Fruit fly (Drosophila melanogaster): ENCODE results near the gene CG5418.

CG5418 gene

dm6 chr2L:12498538-12498937, 45.5 kb upstream of the CG5418 start (continued):
- TF ChIP-seq CG17359 (tag; optimal IDR thresholded peaks at IDR 0.05), result peak; percentile 23
- no peak for TF ChIP-seq CG15696 (tag; optimal IDR thresholded peaks at IDR 0.05)
- peak; percentile 19 for TF ChIP-seq Nf-YC (tag; optimal IDR thresholded peaks at IDR 0.05)
- TF ChIP-seq scrt (GFP tag; optimal IDR thresholded peaks at IDR 0.05), result no peak
- TF ChIP-seq CG14965 (GFP tag; optimal IDR thresholded peaks at IDR 0.05; ENCODE audit: borderline replicate concordance), result no peak
- TF ChIP-seq unc-4 (GFP tag; IDR thresholded peaks at IDR 0.05; ENCODE audit: partially characterized antibody), result no peak
- TF ChIP-seq tio (GFP tag; optimal IDR thresholded peaks at IDR 0.05), result no peak
- no peak for TF ChIP-seq Ravus (GFP tag; IDR thresholded peaks at IDR 0.05)
- no peak for TF ChIP-seq CG6654 (GFP tag; optimal IDR thresholded peaks at IDR 0.05)
- TF ChIP-seq BtbVII (GFP tag; optimal IDR thresholded peaks at IDR 0.05), result no peak
- no peak for TF ChIP-seq CG12659 (GFP tag; optimal IDR thresholded peaks at IDR 0.05)
- peak; percentile 42 for TF ChIP-seq CG17568 (GFP tag; optimal IDR thresholded peaks at IDR 0.05)
- TF ChIP-seq otp (GFP tag; IDR thresholded peaks at IDR 0.05), result no peak
- no peak for TF ChIP-seq CG30431 (GFP tag; optimal IDR thresholded peaks at IDR 0.05)
- TF ChIP-seq CG2199 (GFP tag; IDR thresholded peaks at IDR 0.05), result 0 out of 3 replicates have a peak, but pooled peaks have one; percentile 24
- no peak for TF ChIP-seq Taf1 (GFP tag; IDR thresholded peaks at IDR 0.05)
- TF ChIP-seq oc (tag; optimal IDR thresholded peaks at IDR 0.05), result peak; percentile 26
- peak; percentile 35 for TF ChIP-seq lab (GFP tag; optimal IDR thresholded peaks at IDR 0.05)
- no peak for TF ChIP-seq CG11093 (GFP tag; IDR thresholded peaks at IDR 0.05)
- no peak for TF ChIP-seq CG3847 (GFP tag; IDR thresholded peaks at IDR 0.05)
- no peak for TF ChIP-seq pum (GFP tag; optimal IDR thresholded peaks at IDR 0.05)
- no peak for TF ChIP-seq Oli (tag; optimal IDR thresholded peaks at IDR 0.05)
- TF ChIP-seq dm (GFP tag; optimal IDR thresholded peaks at IDR 0.05), result no peak
- no peak for TF ChIP-seq kay (GFP tag; optimal IDR thresholded peaks at IDR 0.05)
- no peak for TF ChIP-seq Bteb2 (GFP tag; optimal IDR thresholded peaks at IDR 0.05)
- TF ChIP-seq CG11398 (GFP tag; optimal IDR thresholded peaks at IDR 0.05), result no peak
- no peak for TF ChIP-seq cg (GFP tag; optimal IDR thresholded peaks at IDR 0.05)
- no peak for TF ChIP-seq CG33557 (GFP tag; optimal IDR thresholded peaks at IDR 0.05)
- no peak for TF ChIP-seq sens (GFP tag)
- TF ChIP-seq Trl (optimal IDR thresholded peaks at IDR 0.05), result no peak
- TF ChIP-seq Trl (GFP tag; optimal IDR thresholded peaks at IDR 0.05), result no peak
- no peak for TF ChIP-seq dmrt11E (tag; optimal IDR thresholded peaks at IDR 0.05)
- no peak for TF ChIP-seq abd-A (tag; optimal IDR thresholded peaks at IDR 0.05)
- no peak for TF ChIP-seq bab2 (GFP tag; optimal IDR thresholded peaks at IDR 0.05)
- TF ChIP-seq tup (GFP tag; optimal IDR thresholded peaks at IDR 0.05), result no peak
- no peak for TF ChIP-seq CG31388 (GFP tag; optimal IDR thresholded peaks at IDR 0.05)
- no peak for TF ChIP-seq CG11696 (GFP tag; IDR thresholded peaks at IDR 0.05)
- no peak for TF ChIP-seq Dip3 (GFP tag; optimal IDR thresholded peaks at IDR 0.05)
- TF ChIP-seq lov (optimal IDR thresholded peaks at IDR 0.05), result no peak
- TF ChIP-seq lov (GFP tag; IDR thresholded peaks at IDR 0.05), result 0 out of 3 replicates have a peak, but pooled peaks have one; percentile 60
- TF ChIP-seq btn (GFP tag; optimal IDR thresholded peaks at IDR 0.05), result no peak
- TF ChIP-seq CG34224 (GFP tag; IDR thresholded peaks at IDR 0.05; ENCODE audit: partially characterized antibody), result no peak
- no peak for TF ChIP-seq CG9797 (GFP tag; optimal IDR thresholded peaks at IDR 0.05)
- no peak for TF ChIP-seq MBD-R2 (GFP tag; IDR thresholded peaks at IDR 0.05)
- no peak for TF ChIP-seq vfl (GFP tag; optimal IDR thresholded peaks at IDR 0.05)
- no peak for TF ChIP-seq dysf (GFP tag; IDR thresholded peaks at IDR 0.05)
- TF ChIP-seq CG43689 (GFP tag; IDR thresholded peaks at IDR 0.05), result no peak
- TF ChIP-seq CG31224 (GFP tag; IDR thresholded peaks at IDR 0.05), result 0 out of 2 replicates have a peak, but pooled peaks have one; percentile 11
- no peak for TF ChIP-seq Sry-β (GFP tag; optimal IDR thresholded peaks at IDR 0.05)
- no peak for TF ChIP-seq CG2202 (tag; optimal IDR thresholded peaks at IDR 0.05)
- TF ChIP-seq CG3065 (GFP tag; optimal IDR thresholded peaks at IDR 0.05), result no peak
- no peak for TF ChIP-seq bbx (GFP tag; IDR thresholded peaks at IDR 0.05; ENCODE audit: partially characterized antibody)
